Worm (Caenorhabditis elegans) whole organism, mixed stage, embryonic: Measurements from ENCODE around the gene F54F2.14.

ENCODE experiments used
- elt-3 ChIP-seq: fragments of 150-350 bp; optimal IDR thresholded peaks from 2 replicates; lab custom pipeline; 2014; ENCODE audit warnings: missing biosample characterization, missing genetic modification characterization
- mep-1 ChIP-seq: fragments of 150-350 bp; optimal IDR thresholded peaks from 2 replicates; lab custom pipeline; 2017; ENCODE audit warnings: missing biosample characterization, missing genetic modification reagents, missing genetic modification characterization, inconsistent platforms
- nhr-12 ChIP-seq: fragments of 150-350 bp; optimal IDR thresholded peaks from 2 replicates; lab custom pipeline; 2014; ENCODE audit warnings: missing biosample characterization, missing genetic modification characterization
- nhr-2 ChIP-seq: fragments of 150-350 bp; optimal IDR thresholded peaks from 2 replicates; lab custom pipeline; 2014; ENCODE audit warnings: missing biosample characterization, missing genetic modification characterization
- nhr-237 ChIP-seq: fragments of 150-350 bp; optimal IDR thresholded peaks from 2 replicates; lab custom pipeline; 2014; ENCODE audit warnings: missing biosample characterization, missing genetic modification characterization
- nhr-28 ChIP-seq: fragments of 150-350 bp; optimal IDR thresholded peaks from 2 replicates; lab custom pipeline; 2014; ENCODE audit warnings: missing biosample characterization, missing genetic modification characterization
- pha-4 ChIP-seq: fragments of 150-350 bp; optimal IDR thresholded peaks from 2 replicates; lab custom pipeline; 2018; ENCODE audit warnings: missing biosample characterization, missing genetic modification reagents, missing genetic modification characterization
- sem-2 ChIP-seq: fragments of 200-800 bp; sonication (Bioruptor generic); optimal IDR thresholded peaks from 2 replicates; lab custom pipeline; 2018; ENCODE audit warnings: mild to moderate bottlenecking, missing genetic modification characterization, missing compliant biosample characterization
- tbx-8 ChIP-seq: fragments of 200-800 bp; sonication (Bioruptor generic); optimal IDR thresholded peaks from 2 replicates; lab custom pipeline; 2018; ENCODE audit warnings: mild to moderate bottlenecking, missing genetic modification characterization, moderate library complexity, missing compliant biosample characterization
- unc-39 ChIP-seq: fragments of 150-350 bp; optimal IDR thresholded peaks from 2 replicates; lab custom pipeline; 2014; ENCODE audit warnings: missing biosample characterization, missing genetic modification characterization
- unc-62 ChIP-seq: fragments of 150-350 bp; optimal IDR thresholded peaks from 2 replicates; lab custom pipeline; 2014; ENCODE audit warnings: missing biosample characterization, missing genetic modification reagents, missing genetic modification characterization

DNA sequence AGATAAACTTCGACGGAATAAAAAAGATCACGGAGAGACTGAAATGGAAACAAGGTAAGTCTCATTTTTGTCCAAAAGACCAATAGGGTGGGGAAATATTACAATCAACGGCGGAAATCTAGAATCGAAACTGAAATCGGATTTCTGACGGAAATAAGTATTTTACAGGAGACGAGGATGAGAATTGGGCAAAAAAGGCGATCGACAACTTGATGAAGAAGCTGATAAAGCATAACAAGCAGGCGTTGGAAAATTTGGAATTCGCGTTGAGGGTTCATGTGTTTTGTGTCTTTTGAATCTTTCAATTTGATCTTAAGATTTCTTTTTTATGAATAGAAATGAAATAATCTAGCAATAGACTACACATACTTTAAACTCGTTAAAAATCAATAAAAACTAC is 40.7 kb upstream of the F54F2.14 start, which contains the start of gene ugtp-1:
- no peak for TF ChIP-seq elt-3 (tag; lab: Kevin White, UChicago)
- no peak for TF ChIP-seq sem-2 (GFP tag; lab: Kevin White, UChicago)
- TF ChIP-seq mep-1 (tag; lab: Kevin White, UChicago): no peak
- no peak for TF ChIP-seq nhr-237
- no peak for TF ChIP-seq nhr-12 (tag; lab: Kevin White, UChicago)
- no peak for TF ChIP-seq pha-4 (tag; lab: Kevin White, UChicago)
- TF ChIP-seq unc-62 (GFP tag; lab: Kevin White, UChicago): no peak
- no peak for TF ChIP-seq nhr-28 (tag; lab: Kevin White, UChicago)
- TF ChIP-seq nhr-2 (tag; lab: Kevin White, UChicago): no peak
- no peak for TF ChIP-seq unc-39
- TF ChIP-seq tbx-8: no peak
